Worm (Caenorhabditis elegans): ENCODE data around the gene M28.9.

Gene M28.9

ce11 chrII:10661448-10662064 lies 22.3 kb downstream of the M28.9 start:
- TF ChIP-seq dao-5 (tag; optimal IDR thresholded peaks at IDR 0.05) (no peak), him-1 (tag; optimal IDR thresholded peaks at IDR 0.05) (no peak), W03F9.2 (tag; optimal IDR thresholded peaks at IDR 0.05) (no peak)

- TF ChIP-seq dao-5 (tag; optimal IDR thresholded peaks at IDR 0.05) (no peak), him-1 (tag; optimal IDR thresholded peaks at IDR 0.05) (no peak), W03F9.2 (tag; optimal IDR thresholded peaks at IDR 0.05) (no peak)
These were observed 23.1 kb downstream of the M28.9 start for ce11 chrII:10662279-10662678.

- TF ChIP-seq W03F9.2 (tag; optimal IDR thresholded peaks at IDR 0.05) (peak; percentile 24), dao-5 (tag; optimal IDR thresholded peaks at IDR 0.05) (no peak)
These were observed 23.5 kb downstream of the M28.9 start, which contains the start of gene D2089.8 for ce11 chrII:10662698-10663097. TSS of gene D2089.8 (minus strand) at chrII:10662781.

- TF ChIP-seq W03F9.2 (tag; optimal IDR thresholded peaks at IDR 0.05): no peak
- no peak for TF ChIP-seq him-1 (tag; optimal IDR thresholded peaks at IDR 0.05)
- TF ChIP-seq dao-5 (tag; optimal IDR thresholded peaks at IDR 0.05): no peak
These were observed 25.8 kb downstream of the M28.9 start, which contains the start of gene D2089.3 for ce11 chrII:10665031-10665430. TSS of gene D2089.3 (minus strand) at chrII:10665131.

ce11 chrII:10675302-10675701 lies 36.1 kb downstream of the M28.9 start, which contains the start of gene ptb-1:
TSS of gene ptb-1 (plus strand) at chrII:10675602.
- no peak for TF ChIP-seq dao-5 (tag; optimal IDR thresholded peaks at IDR 0.05)
- no peak for TF ChIP-seq him-1 (tag; optimal IDR thresholded peaks at IDR 0.05)
- no peak for TF ChIP-seq W03F9.2 (tag; optimal IDR thresholded peaks at IDR 0.05)

ce11 chrII:10680130-10680529 lies 40.9 kb downstream of the M28.9 start:
- TF ChIP-seq dao-5 (tag; optimal IDR thresholded peaks at IDR 0.05) (no peak), him-1 (tag; optimal IDR thresholded peaks at IDR 0.05) (no peak), W03F9.2 (tag; optimal IDR thresholded peaks at IDR 0.05) (no peak)

ce11 chrII:10680614-10681013 lies 41.4 kb downstream of the M28.9 start:
- TF ChIP-seq W03F9.2 (tag; optimal IDR thresholded peaks at IDR 0.05) (no peak), dao-5 (tag; optimal IDR thresholded peaks at IDR 0.05) (no peak), him-1 (tag; optimal IDR thresholded peaks at IDR 0.05) (no peak)

ce11 chrII:10684954-10685353 lies 45.7 kb downstream of the M28.9 start:
- no peak for TF ChIP-seq him-1 (tag; optimal IDR thresholded peaks at IDR 0.05)
- TF ChIP-seq W03F9.2 (tag; optimal IDR thresholded peaks at IDR 0.05): no peak
- no peak for TF ChIP-seq dao-5 (tag; optimal IDR thresholded peaks at IDR 0.05)
